Fruit fly (Drosophila melanogaster) whole organism, embryonic: ENCODE results near the gene scpr-A.

Source experiments
- Asciz ChIP-seq: fragments of 200-800 bp; sonication (Bioruptor generic); optimal IDR thresholded peaks from 2 replicates; lab custom pipeline; 2017; ENCODE audit warnings: missing biosample characterization, mild to moderate bottlenecking, missing genetic modification characterization, missing genetic modification reagents
- BEAF-32 ChIP-seq: fragments of 200-800 bp; sonication (Bioruptor generic); optimal IDR thresholded peaks from 3 replicates; lab custom pipeline; 2017; ENCODE audit warnings: missing biosample characterization, missing genetic modification characterization, mild to moderate bottlenecking, moderate library complexity, missing genetic modification reagents
- CG10267 ChIP-seq: fragments of 200-800 bp; sonication (Bioruptor generic); optimal IDR thresholded peaks from 2 replicates; lab custom pipeline; 2018; ENCODE audit warnings: missing biosample characterization, mild to moderate bottlenecking, missing genetic modification characterization, moderate library complexity
- CG11723 ChIP-seq: fragments of 200-800 bp; sonication (Bioruptor generic); optimal IDR thresholded peaks from 2 replicates; lab custom pipeline; 2017; ENCODE audit warnings: missing biosample characterization, mild to moderate bottlenecking, missing genetic modification characterization
- CG12236 ChIP-seq: fragments of 200-800 bp; sonication (Bioruptor generic); optimal IDR thresholded peaks from 2 replicates; lab custom pipeline; 2016; ENCODE audit warnings: missing biosample characterization, missing genetic modification characterization
- CG13287 ChIP-seq: fragments of 200-800 bp; sonication (Bioruptor generic); IDR thresholded peaks from 2 replicates; pipeline ENCODE4 v1.3.6; 2022; ENCODE audit warnings: missing biosample characterization, missing genetic modification characterization; ENCODE audit not compliant: partially characterized antibody
- CG13296 ChIP-seq: fragments of 200-800 bp; sonication (Bioruptor generic); optimal IDR thresholded peaks from 3 replicates; lab custom pipeline; 2018; ENCODE audit warnings: missing biosample characterization, mild to moderate bottlenecking, missing genetic modification characterization
- CG13624 ChIP-seq: fragments of 200-800 bp; sonication (Bioruptor generic); optimal IDR thresholded peaks from 2 replicates; lab custom pipeline; 2016; ENCODE audit warnings: missing biosample characterization, missing genetic modification characterization
- CG14441 ChIP-seq: fragments of 200-800 bp; sonication (Bioruptor generic); IDR thresholded peaks from 2 replicates; pipeline ENCODE4 v1.3.6; 2022; ENCODE audit warnings: missing biosample characterization, missing genetic modification characterization
- CG15011 ChIP-seq: fragments of 200-800 bp; sonication (Bioruptor generic); optimal IDR thresholded peaks from 3 replicates; lab custom pipeline; 2018; ENCODE audit warnings: missing biosample characterization, mild to moderate bottlenecking, missing genetic modification characterization
- CG15269 ChIP-seq: fragments of 200-800 bp; sonication (Bioruptor generic); optimal IDR thresholded peaks from 2 replicates; lab custom pipeline; 2018; ENCODE audit warnings: missing biosample characterization, mild to moderate bottlenecking, missing genetic modification characterization, moderate library complexity
- CG17802 ChIP-seq: fragments of 200-800 bp; sonication (Bioruptor generic); optimal IDR thresholded peaks from 2 replicates; lab custom pipeline; 2018; ENCODE audit warnings: missing biosample characterization, mild to moderate bottlenecking, missing genetic modification characterization, moderate library complexity
- CG30020 ChIP-seq: fragments of 200-800 bp; optimal IDR thresholded peaks from 2 replicates; lab custom pipeline; 2019; ENCODE audit warnings: missing biosample characterization, mild to moderate bottlenecking, missing genetic modification characterization, moderate library complexity
- CG3726 ChIP-seq: fragments of 200-800 bp; sonication (Bioruptor generic); IDR thresholded peaks from 3 replicates; pipeline ENCODE4, ENCODE4 v1.3.6; 2022; ENCODE audit warnings: missing biosample characterization, missing genetic modification characterization
- CG3995 ChIP-seq: fragments of 200-800 bp; sonication (Bioruptor generic); optimal IDR thresholded peaks from 3 replicates; lab custom pipeline; 2016; ENCODE audit warnings: missing biosample characterization, missing genetic modification characterization
- CG4617 ChIP-seq: fragments of 200-800 bp; sonication (Bioruptor generic); optimal IDR thresholded peaks from 3 replicates; lab custom pipeline; 2016; ENCODE audit warnings: missing biosample characterization, missing genetic modification characterization, borderline replicate concordance
- CG4730 ChIP-seq: fragments of 200-800 bp; sonication (Bioruptor generic); IDR thresholded peaks from 2 replicates; pipeline ENCODE4 v1.3.6; 2022; ENCODE audit warnings: missing biosample characterization, missing genetic modification characterization
- CG9817 ChIP-seq: fragments of 200-800 bp; sonication (Bioruptor generic); optimal IDR thresholded peaks from 2 replicates; lab custom pipeline; 2018; ENCODE audit warnings: missing biosample characterization, mild to moderate bottlenecking, missing genetic modification characterization, moderate library complexity
- D19A ChIP-seq: fragments of 200-800 bp; optimal IDR thresholded peaks from 3 replicates; lab custom pipeline; 2019; ENCODE audit warnings: missing biosample characterization, mild to moderate bottlenecking, missing genetic modification characterization, moderate library complexity
- Dad ChIP-seq: fragments of 200-800 bp; sonication (Bioruptor generic); optimal IDR thresholded peaks from 3 replicates; lab custom pipeline; 2016; ENCODE audit warnings: missing biosample characterization, missing genetic modification characterization
- Dfd ChIP-seq, 2 experiments: fragments of >200 bp; optimal IDR thresholded peaks; 2 replicates each; lab custom pipeline; 2017; ENCODE audit warnings: missing biosample characterization in 2 of 2, missing genetic modification characterization in 2 of 2
- Drgx ChIP-seq: fragments of 200-800 bp; sonication (Bioruptor generic); IDR thresholded peaks from 2 replicates; pipeline ENCODE4 v1.3.6; 2022; ENCODE audit warnings: missing biosample characterization, missing genetic modification characterization
- H15 ChIP-seq: fragments of 200-800 bp; sonication (Bioruptor generic); IDR thresholded peaks from 3 replicates; pipeline ENCODE4 v1.3.6; 2022; ENCODE audit warnings: missing biosample characterization, missing genetic modification characterization
- HLH3B ChIP-seq: fragments of 200-800 bp; sonication (Bioruptor generic); IDR thresholded peaks from 2 replicates; pipeline ENCODE4 v1.3.6; 2022; ENCODE audit warnings: missing biosample characterization, missing genetic modification characterization
- Hey ChIP-seq: fragments of 200-800 bp; sonication (Bioruptor generic); optimal IDR thresholded peaks from 3 replicates; lab custom pipeline; 2018; ENCODE audit warnings: missing biosample characterization, mild to moderate bottlenecking, missing genetic modification characterization
- MBD-R2 ChIP-seq: fragments of 200-800 bp; sonication (Bioruptor generic); IDR thresholded peaks from 2 replicates; pipeline ENCODE4 v1.3.6; 2022; ENCODE audit warnings: missing biosample characterization, missing genetic modification characterization
- NfI ChIP-seq: fragments of 200-800 bp; sonication (Bioruptor generic); optimal IDR thresholded peaks from 3 replicates; lab custom pipeline; 2018; ENCODE audit warnings: missing biosample characterization, mild to moderate bottlenecking, missing genetic modification characterization, moderate library complexity
- Ptx1 ChIP-seq: fragments of 200-800 bp; sonication (Bioruptor generic); IDR thresholded peaks from 2 replicates; pipeline ENCODE4 v1.3.6; 2022; ENCODE audit warnings: missing biosample characterization, missing genetic modification characterization
- Rx ChIP-seq: fragments of 200-800 bp; sonication (Bioruptor generic); IDR thresholded peaks from 2 replicates; pipeline ENCODE4 v1.3.6; 2022; ENCODE audit warnings: missing biosample characterization, missing genetic modification characterization
- Tbp ChIP-seq: fragments of >200 bp; optimal IDR thresholded peaks from 2 replicates; lab custom pipeline; 2018; ENCODE audit warnings: missing biosample characterization, missing genetic modification characterization
- Vsx1 ChIP-seq: fragments of 200-800 bp; sonication (Bioruptor generic); optimal IDR thresholded peaks from 2 replicates; lab custom pipeline; 2017; ENCODE audit warnings: missing biosample characterization, mild to moderate bottlenecking, missing genetic modification characterization, missing genetic modification reagents
- ac ChIP-seq: fragments of 200-800 bp; sonication (Bioruptor generic); optimal IDR thresholded peaks from 3 replicates; lab custom pipeline; 2017; ENCODE audit warnings: missing biosample characterization, mild to moderate bottlenecking, missing genetic modification characterization
- aop ChIP-seq: fragments of 200-800 bp; sonication (Bioruptor generic); IDR thresholded peaks from 2 replicates; pipeline ENCODE4 v1.3.6; 2022; ENCODE audit warnings: missing biosample characterization, missing genetic modification characterization
- chif ChIP-seq, 2 experiments: fragments of 200-800 bp; sonication (Bioruptor generic); optimal IDR thresholded peaks; 3 replicates each; lab custom pipeline; 2016; ENCODE audit warnings: missing biosample characterization in 2 of 2, missing genetic modification characterization in 2 of 2
- cwo ChIP-seq: fragments of 200-800 bp; sonication (Bioruptor generic); optimal IDR thresholded peaks from 3 replicates; lab custom pipeline; 2017; ENCODE audit warnings: missing biosample characterization, missing genetic modification characterization, mild to moderate bottlenecking, moderate library complexity, missing genetic modification reagents
- en ChIP-seq: fragments of 200-800 bp; sonication (Bioruptor generic); optimal IDR thresholded peaks from 2 replicates; lab custom pipeline; 2016; ENCODE audit warnings: missing biosample characterization, missing genetic modification characterization
- eyg ChIP-seq: fragments of 200-800 bp; sonication (Bioruptor generic); optimal IDR thresholded peaks from 3 replicates; lab custom pipeline; 2016; ENCODE audit warnings: missing biosample characterization, missing genetic modification characterization
- ftz-f1 ChIP-seq: fragments of 200-800 bp; sonication (Bioruptor generic); optimal IDR thresholded peaks from 2 replicates; lab custom pipeline; 2016; ENCODE audit warnings: missing biosample characterization, missing genetic modification characterization
- gcm2 ChIP-seq: fragments of 200-800 bp; sonication (Bioruptor generic); optimal IDR thresholded peaks from 2 replicates; lab custom pipeline; 2016; ENCODE audit warnings: missing biosample characterization, missing genetic modification characterization
- gsb-n ChIP-seq: fragments of 200-800 bp; sonication (Bioruptor generic); optimal IDR thresholded peaks from 3 replicates; lab custom pipeline; 2018; ENCODE audit warnings: missing biosample characterization, mild to moderate bottlenecking, missing genetic modification characterization
- hb ChIP-seq: fragments of 200-800 bp; sonication (Bioruptor generic); IDR thresholded peaks from 3 replicates; pipeline ENCODE4 v1.3.6; 2022; ENCODE audit warnings: missing biosample characterization, missing genetic modification characterization; ENCODE audit not compliant: partially characterized antibody
- lmd ChIP-seq: fragments of 200-800 bp; sonication (Bioruptor generic); IDR thresholded peaks from 2 replicates; pipeline ENCODE4 v1.3.6; 2022; ENCODE audit warnings: missing biosample characterization, missing genetic modification characterization
- otp ChIP-seq: fragments of 200-800 bp; sonication (Bioruptor generic); IDR thresholded peaks from 3 replicates; pipeline ENCODE4, ENCODE4 v1.3.6; 2022; ENCODE audit warnings: missing biosample characterization, missing genetic modification characterization
- pros ChIP-seq: fragments of 200-800 bp; sonication (Bioruptor generic); optimal IDR thresholded peaks from 3 replicates; lab custom pipeline; 2019; ENCODE audit warnings: missing biosample characterization, mild to moderate bottlenecking, missing genetic modification characterization, moderate library complexity
- scrt ChIP-seq: fragments of 200-800 bp; sonication (Bioruptor generic); optimal IDR thresholded peaks from 2 replicates; lab custom pipeline; 2018; ENCODE audit warnings: missing biosample characterization, mild to moderate bottlenecking, missing genetic modification characterization, moderate library complexity
- seq ChIP-seq: fragments of 200-800 bp; sonication (Bioruptor generic); IDR thresholded peaks from 2 replicates; pipeline ENCODE4 v1.3.6; 2022; ENCODE audit warnings: missing biosample characterization, missing genetic modification characterization
- so ChIP-seq: fragments of 200-800 bp; sonication (Bioruptor generic); IDR thresholded peaks from 3 replicates; pipeline ENCODE4 v1.3.6; 2022; ENCODE audit warnings: missing biosample characterization, missing genetic modification characterization
- tap ChIP-seq: fragments of 200-800 bp; optimal IDR thresholded peaks from 3 replicates; lab custom pipeline; 2019; ENCODE audit warnings: missing biosample characterization, mild to moderate bottlenecking, missing genetic modification characterization, moderate library complexity
- ttk ChIP-seq: fragments of 200-800 bp; sonication (Bioruptor generic); IDR thresholded peaks from 2 replicates; pipeline ENCODE4 v2.1.2; 2022; ENCODE audit warnings: missing biosample characterization, missing genetic modification characterization
- vvl ChIP-seq: fragments of 200-800 bp; sonication (Bioruptor generic); IDR thresholded peaks from 2 replicates; pipeline ENCODE4 v1.3.6; 2022; ENCODE audit warnings: missing biosample characterization, missing genetic modification characterization
- wdn ChIP-seq: fragments of 200-800 bp; sonication (Bioruptor generic); IDR thresholded peaks from 2 replicates; pipeline ENCODE4 v1.3.6; 2022; ENCODE audit warnings: missing biosample characterization, missing genetic modification characterization

scpr-A gene

dm6 chr3R:11214449-11214950 lies 26.5 kb upstream of the scpr-A start, which contains the start of gene ZnT86D (continued):
- TF ChIP-seq NfI (GFP tag; lab: Kevin White, UChicago) (peak; percentile 67), CG3726 (GFP tag; lab: Robert Waterston, UW) (no peak), Asciz (GFP tag; lab: Kevin White, UChicago) (peak; percentile 5), chif (GFP tag; optimal IDR thresholded peaks at IDR 0.05; lab: Kevin White, UChicago) (peak; percentile 12 to 43), CG15011 (GFP tag; lab: Kevin White, UChicago) (peak; percentile 21), otp (GFP tag; lab: Robert Waterston, UW) (no peak), scrt (GFP tag; lab: Kevin White, UChicago) (peak; percentile 20), hb (GFP tag; lab: Robert Waterston, UW) (no peak), wdn (GFP tag; lab: Robert Waterston, UW) (0 out of 2 replicates have a peak, but pooled peaks have one; percentile 35), gsb-n (tag; lab: Kevin White, UChicago) (peak; percentile 20), en (GFP tag; lab: Kevin White, UChicago) (no peak), Hey (tag; lab: Kevin White, UChicago) (no peak), Vsx1 (peak; percentile 29), ftz-f1 (GFP tag; lab: Kevin White, UChicago) (no peak), ac (GFP tag; lab: Kevin White, UChicago) (no peak), tap (tag; lab: Kevin White, UChicago) (peak; percentile 43), HLH3B (GFP tag; lab: Robert Waterston, UW) (no peak), BEAF-32 (GFP tag; lab: Kevin White, UChicago) (peak; percentile 44), gcm2 (GFP tag; lab: Kevin White, UChicago) (no peak), CG12236 (GFP tag; lab: Kevin White, UChicago) (no peak), CG14441 (GFP tag; lab: Robert Waterston, UW) (0 out of 2 replicates have a peak, but pooled peaks have one; percentile 23), D19A (peak; percentile 60), CG10267 (tag; lab: Kevin White, UChicago) (peak; percentile 54), CG17802 (tag; lab: Kevin White, UChicago) (no peak), CG13287 (GFP tag; lab: Robert Waterston, UW) (no peak), Drgx (no peak), CG9817 (tag; lab: Kevin White, UChicago) (peak; percentile 64), CG4730 (no peak), Ptx1 (peak; percentile 68), H15 (GFP tag; lab: Robert Waterston, UW) (no peak), Rx (GFP tag; lab: Robert Waterston, UW) (no peak), aop (GFP tag; lab: Robert Waterston, UW) (no peak), cwo (peak; percentile 49), CG13296 (peak; percentile 67), seq (no peak), CG3995 (GFP tag; lab: Kevin White, UChicago) (peak; percentile 75), ttk (no peak), eyg (GFP tag; lab: Kevin White, UChicago) (peak; percentile 27), CG13624 (GFP tag; lab: Kevin White, UChicago) (peak; percentile 11), vvl (GFP tag; lab: Robert Waterston, UW) (peak; percentile 24; the same call in 1 of the 2 replicates), Tbp (no peak), so (GFP tag; lab: Robert Waterston, UW) (no peak), CG11723 (GFP tag; lab: Kevin White, UChicago) (no peak), CG4617 (GFP tag; lab: Kevin White, UChicago) (no peak), Dad (GFP tag; lab: Kevin White, UChicago) (peak; percentile 19), CG15269 (tag; lab: Kevin White, UChicago) (peak; percentile 72), Dfd (GFP tag; optimal IDR thresholded peaks at IDR 0.05; lab: Kevin White, UChicago) (no peak), CG30020 (tag; lab: Kevin White, UChicago) (peak; percentile 47), MBD-R2 (GFP tag; lab: Robert Waterston, UW) (peak; percentile 77), pros (peak; percentile 40), lmd (peak; percentile 56; the same call in 1 of the 2 replicates)
